Fruit fly (Drosophila melanogaster) whole organism, embryonic: ENCODE measurements around the gene Paics.
A peak's percentile ranks its signal among the peaks of the same experiment; 100 is the strongest.

Experiments
- BEAF-32 ChIP-seq: fragments of 200-800 bp; sonication (Bioruptor generic); optimal IDR thresholded peaks from 3 replicates; lab custom pipeline; 2017; ENCODE audit warnings: missing biosample characterization, missing genetic modification characterization, mild to moderate bottlenecking, moderate library complexity, missing genetic modification reagents
- CG10366 ChIP-seq: fragments of 200-800 bp; sonication (Bioruptor generic); IDR thresholded peaks from 2 replicates; pipeline ENCODE4 v1.3.6; 2022; ENCODE audit warnings: missing biosample characterization, missing genetic modification characterization
- CG10462 ChIP-seq: fragments of 200-800 bp; sonication (Bioruptor generic); optimal IDR thresholded peaks from 2 replicates; lab custom pipeline; 2016; ENCODE audit warnings: missing biosample characterization, missing genetic modification characterization
- CG11093 ChIP-seq: fragments of 200-800 bp; sonication (Bioruptor generic); IDR thresholded peaks from 3 replicates; pipeline ENCODE4 v1.3.6; 2022; ENCODE audit warnings: missing biosample characterization, missing genetic modification characterization
- CG13287 ChIP-seq: fragments of 200-800 bp; sonication (Bioruptor generic); IDR thresholded peaks from 2 replicates; pipeline ENCODE4 v1.3.6; 2022; ENCODE audit warnings: missing biosample characterization, missing genetic modification characterization; ENCODE audit not compliant: partially characterized antibody
- CG15269 ChIP-seq: fragments of 200-800 bp; sonication (Bioruptor generic); optimal IDR thresholded peaks from 2 replicates; lab custom pipeline; 2018; ENCODE audit warnings: missing biosample characterization, mild to moderate bottlenecking, missing genetic modification characterization, moderate library complexity
- CG15514 ChIP-seq: fragments of 200-800 bp; sonication (Bioruptor generic); optimal IDR thresholded peaks from 3 replicates; lab custom pipeline; 2017; ENCODE audit warnings: missing biosample characterization, missing genetic modification characterization, mild to moderate bottlenecking, moderate library complexity, missing genetic modification reagents
- CG16813 ChIP-seq: fragments of 200-800 bp; sonication (Bioruptor generic); IDR thresholded peaks from 3 replicates; pipeline ENCODE4 v1.3.6; 2022; ENCODE audit warnings: missing biosample characterization, missing genetic modification characterization; ENCODE audit not compliant: partially characterized antibody
- CG2129 ChIP-seq: fragments of 200-800 bp; sonication (Bioruptor generic); IDR thresholded peaks from 2 replicates; pipeline ENCODE4 v1.3.6; 2022; ENCODE audit warnings: missing biosample characterization, missing genetic modification characterization; ENCODE audit not compliant: partially characterized antibody
- CG31224 ChIP-seq: fragments of 200-800 bp; sonication (Bioruptor generic); IDR thresholded peaks from 2 replicates; pipeline ENCODE4 v1.3.6; 2022; ENCODE audit warnings: missing biosample characterization, missing genetic modification characterization
- CG34422 ChIP-seq: fragments of 200-800 bp; sonication (Bioruptor generic); IDR thresholded peaks from 3 replicates; pipeline ENCODE4 v1.3.6; 2022; ENCODE audit warnings: missing biosample characterization, missing genetic modification characterization
- CG6689 ChIP-seq: fragments of 200-800 bp; sonication (Bioruptor generic); IDR thresholded peaks from 2 replicates; pipeline ENCODE4 v1.3.6; 2022; ENCODE audit warnings: missing biosample characterization, missing genetic modification characterization
- CG6791 ChIP-seq: fragments of 200-800 bp; sonication (Bioruptor generic); IDR thresholded peaks from 3 replicates; pipeline ENCODE4 v1.3.6; 2022; ENCODE audit warnings: missing biosample characterization, missing genetic modification characterization; ENCODE audit not compliant: partially characterized antibody
- Doc3 ChIP-seq: fragments of 200-800 bp; sonication (Bioruptor generic); IDR thresholded peaks from 3 replicates; pipeline ENCODE4 v1.3.6; 2022; ENCODE audit warnings: missing biosample characterization, missing genetic modification characterization; ENCODE audit not compliant: partially characterized antibody
- Dp ChIP-seq: fragments of 200-800 bp; sonication (Bioruptor generic); optimal IDR thresholded peaks from 2 replicates; lab custom pipeline; 2018; ENCODE audit warnings: missing biosample characterization, mild to moderate bottlenecking, missing genetic modification characterization, moderate library complexity
- Dref ChIP-seq: fragments of 200-800 bp; sonication (Bioruptor generic); IDR thresholded peaks from 2 replicates; pipeline ENCODE4 v1.3.6; 2022; ENCODE audit warnings: missing biosample characterization, missing genetic modification characterization
- E2f2 ChIP-seq: fragments of 200-800 bp; sonication (Bioruptor generic); IDR thresholded peaks from 2 replicates; pipeline ENCODE4 v1.3.6; 2022; ENCODE audit warnings: missing biosample characterization, missing genetic modification characterization
- Eip74EF ChIP-seq, 2 experiments: fragments of 200-800 bp in 1 of 2; fragments of >200 bp in 1 of 2; sonication (Bioruptor generic) in 1 of 2; optimal IDR thresholded peaks; 2 replicates each; lab custom pipeline; 2017 to 2019; ENCODE audit warnings: missing biosample characterization in 2 of 2, missing genetic modification characterization in 2 of 2, mild to moderate bottlenecking in 1 of 2, moderate library complexity in 1 of 2
- HLH4C ChIP-seq: fragments of 200-800 bp; sonication (Bioruptor generic); IDR thresholded peaks from 3 replicates; pipeline ENCODE4 v1.3.6; 2022; ENCODE audit warnings: missing biosample characterization, missing genetic modification characterization; ENCODE audit not compliant: partially characterized antibody
- MBD-R2 ChIP-seq: fragments of 200-800 bp; sonication (Bioruptor generic); IDR thresholded peaks from 2 replicates; pipeline ENCODE4 v1.3.6; 2022; ENCODE audit warnings: missing biosample characterization, missing genetic modification characterization
- Med ChIP-seq: fragments of 200-800 bp; sonication (Bioruptor generic); peaks from one replicate; lab custom pipeline; 2016; ENCODE audit warnings: missing biosample characterization, missing genetic modification characterization, mild to moderate bottlenecking, inconsistent platforms, moderate library complexity
- Myb ChIP-seq: fragments of 200-800 bp; sonication (Bioruptor generic); optimal IDR thresholded peaks from 2 replicates; lab custom pipeline; 2016; ENCODE audit warnings: missing biosample characterization, missing genetic modification characterization
- Neu2 ChIP-seq: fragments of 200-800 bp; sonication (Bioruptor generic); optimal IDR thresholded peaks from 3 replicates; lab custom pipeline; 2016; ENCODE audit warnings: missing biosample characterization, missing genetic modification characterization, borderline replicate concordance
- Opbp ChIP-seq: fragments of 200-800 bp; sonication (Bioruptor generic); IDR thresholded peaks from 3 replicates; pipeline ENCODE4 v1.3.6; 2022; ENCODE audit warnings: missing biosample characterization, missing genetic modification characterization; ENCODE audit not compliant: partially characterized antibody
- Rfx ChIP-seq: fragments of 200-800 bp; sonication (Bioruptor generic); IDR thresholded peaks from 2 replicates; pipeline ENCODE4 v1.3.6; 2022; ENCODE audit warnings: missing biosample characterization, missing genetic modification characterization
- Scr ChIP-seq: fragments of 200-800 bp; sonication (Bioruptor generic); IDR thresholded peaks from 2 replicates; pipeline ENCODE4 v1.3.6; 2022; ENCODE audit warnings: missing biosample characterization, missing genetic modification characterization; ENCODE audit not compliant: partially characterized antibody
- Sry-δ ChIP-seq: fragments of 200-800 bp; sonication (Bioruptor generic); optimal IDR thresholded peaks from 2 replicates; lab custom pipeline; 2016; ENCODE audit warnings: missing biosample characterization, missing genetic modification characterization
- Vsx1 ChIP-seq: fragments of 200-800 bp; sonication (Bioruptor generic); optimal IDR thresholded peaks from 2 replicates; lab custom pipeline; 2017; ENCODE audit warnings: missing biosample characterization, mild to moderate bottlenecking, missing genetic modification characterization, missing genetic modification reagents
- amos ChIP-seq: fragments of 200-800 bp; sonication (Bioruptor generic); IDR thresholded peaks from 2 replicates; pipeline ENCODE4 v1.3.6; 2022; ENCODE audit warnings: missing biosample characterization, missing genetic modification characterization; ENCODE audit not compliant: partially characterized antibody
- aop ChIP-seq: fragments of 200-800 bp; sonication (Bioruptor generic); IDR thresholded peaks from 2 replicates; pipeline ENCODE4 v1.3.6; 2022; ENCODE audit warnings: missing biosample characterization, missing genetic modification characterization
- ap ChIP-seq: fragments of 200-800 bp; sonication (Bioruptor generic); IDR thresholded peaks from 2 replicates; pipeline ENCODE4 v1.3.6; 2022; ENCODE audit warnings: missing biosample characterization, missing genetic modification characterization
- bbx ChIP-seq: fragments of 200-800 bp; sonication (Bioruptor generic); IDR thresholded peaks from 2 replicates; pipeline ENCODE4 v1.3.6; 2022; ENCODE audit warnings: missing biosample characterization, missing genetic modification characterization; ENCODE audit not compliant: partially characterized antibody
- btn ChIP-seq: fragments of 200-800 bp; sonication (Bioruptor generic); optimal IDR thresholded peaks from 2 replicates; lab custom pipeline; 2016; ENCODE audit warnings: missing biosample characterization, missing genetic modification characterization
- chif ChIP-seq, 2 experiments: fragments of 200-800 bp; sonication (Bioruptor generic); optimal IDR thresholded peaks; 3 replicates each; lab custom pipeline; 2016; ENCODE audit warnings: missing biosample characterization in 2 of 2, missing genetic modification characterization in 2 of 2
- hbn ChIP-seq: fragments of 200-800 bp; sonication (Bioruptor generic); IDR thresholded peaks from 2 replicates; pipeline ENCODE4 v1.3.6; 2022; ENCODE audit warnings: missing biosample characterization, missing genetic modification characterization; ENCODE audit not compliant: partially characterized antibody
- nerfin-1 ChIP-seq: fragments of 200-800 bp; sonication (Bioruptor generic); optimal IDR thresholded peaks from 3 replicates; lab custom pipeline; 2019; ENCODE audit warnings: missing biosample characterization, mild to moderate bottlenecking, missing genetic modification characterization, moderate library complexity
- nerfin-2 ChIP-seq: fragments of 200-800 bp; sonication (Bioruptor generic); IDR thresholded peaks from 2 replicates; pipeline ENCODE4 v1.3.6; 2022; ENCODE audit warnings: missing biosample characterization, missing genetic modification characterization; ENCODE audit not compliant: partially characterized antibody
- nmo ChIP-seq: fragments of 200-800 bp; sonication (Bioruptor generic); optimal IDR thresholded peaks from 2 replicates; lab custom pipeline; 2018; ENCODE audit warnings: missing biosample characterization, mild to moderate bottlenecking, missing genetic modification characterization, moderate library complexity
- prd ChIP-seq, 3 experiments: fragments of >200 bp in 2 of 3; fragments of 200-800 bp in 1 of 3; sonication (Bioruptor generic) in 1 of 3; optimal IDR thresholded peaks in 2 of 3; IDR thresholded peaks in 1 of 3; 2 replicates in 2 of 3; 3 replicates in 1 of 3; pipeline versions ENCODE4 v1.3.6 to Lab custom; 2017 to 2022; ENCODE audit warnings: missing biosample characterization in 1 of 3, missing genetic modification characterization in 1 of 3
- row ChIP-seq: fragments of 200-800 bp; sonication (Bioruptor generic); IDR thresholded peaks from 3 replicates; pipeline ENCODE4 v1.3.6; 2022; ENCODE audit warnings: missing biosample characterization, missing genetic modification characterization
- run ChIP-seq: fragments of 200-800 bp; sonication (Bioruptor generic); optimal IDR thresholded peaks from 3 replicates; lab custom pipeline; 2018; ENCODE audit warnings: missing biosample characterization, mild to moderate bottlenecking, missing genetic modification characterization
- slou ChIP-seq: fragments of 200-800 bp; sonication (Bioruptor generic); optimal IDR thresholded peaks from 3 replicates; lab custom pipeline; 2016; ENCODE audit warnings: missing biosample characterization, missing genetic modification characterization
- stwl ChIP-seq: fragments of 200-800 bp; sonication (Bioruptor generic); optimal IDR thresholded peaks from 3 replicates; lab custom pipeline; 2018; ENCODE audit warnings: missing biosample characterization, mild to moderate bottlenecking, missing genetic modification characterization, moderate library complexity
- tll ChIP-seq, 2 experiments: fragments of 200-800 bp in 1 of 2; fragments of >200 bp in 1 of 2; sonication (Bioruptor generic) in 1 of 2; optimal IDR thresholded peaks; 2 replicates each; lab custom pipeline; 2017 to 2019; ENCODE audit warnings: missing biosample characterization in 2 of 2, missing genetic modification characterization in 2 of 2, mild to moderate bottlenecking in 1 of 2, moderate library complexity in 1 of 2
- tna ChIP-seq: fragments of 200-800 bp; sonication (Bioruptor generic); IDR thresholded peaks from 2 replicates; pipeline ENCODE4 v1.3.6; 2022; ENCODE audit warnings: missing biosample characterization, missing genetic modification characterization; ENCODE audit not compliant: partially characterized antibody
- unc-4 ChIP-seq: fragments of 200-800 bp; sonication (Bioruptor generic); IDR thresholded peaks from 2 replicates; pipeline ENCODE4 v1.3.6; 2022; ENCODE audit warnings: missing biosample characterization, missing genetic modification characterization; ENCODE audit not compliant: partially characterized antibody
- zen2 ChIP-seq: fragments of 200-800 bp; sonication (Bioruptor generic); IDR thresholded peaks from 3 replicates; pipeline ENCODE4 v1.3.6; 2022; ENCODE audit warnings: missing biosample characterization, missing genetic modification characterization; ENCODE audit not compliant: partially characterized antibody

The Paics gene

DNA sequence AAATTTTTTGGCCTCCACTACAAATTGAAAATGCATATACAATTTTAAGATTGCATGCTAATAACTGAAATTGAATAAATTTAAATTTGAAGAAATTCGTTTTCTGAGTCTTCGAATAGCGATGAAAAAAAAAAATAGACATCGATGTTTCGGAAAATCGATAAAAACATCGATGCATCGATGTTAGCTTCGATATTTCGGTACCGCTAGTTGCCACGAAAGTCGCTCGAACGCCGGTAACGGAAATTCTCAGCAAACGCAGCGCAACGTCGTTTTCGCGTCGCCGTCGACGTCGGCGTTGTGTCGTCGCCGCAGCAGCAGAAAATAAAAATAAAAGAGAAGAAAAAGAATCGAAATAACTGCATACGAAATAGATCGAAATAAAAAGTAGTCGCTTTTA lies 4.7 kb upstream of the Paics start, which contains the start of gene Agpat1 (continued):
- TF ChIP-seq nerfin-2 (GFP tag; lab: Robert Waterston, UW): peak; percentile 73
- TF ChIP-seq Dref (GFP tag; lab: Robert Waterston, UW): peak; percentile 78
- no peak for TF ChIP-seq tll (GFP tag; optimal IDR thresholded peaks at IDR 0.05; lab: Kevin White, UChicago)
- TF ChIP-seq hbn (GFP tag; lab: Robert Waterston, UW): peak; percentile 80
- no peak for TF ChIP-seq CG15269 (tag; lab: Kevin White, UChicago)
- peak; percentile 29 for TF ChIP-seq stwl (tag; lab: Kevin White, UChicago)
- no peak for TF ChIP-seq chif (GFP tag; optimal IDR thresholded peaks at IDR 0.05; lab: Kevin White, UChicago)
- TF ChIP-seq HLH4C: peak; percentile 86
- TF ChIP-seq Scr (GFP tag; lab: Robert Waterston, UW): peak; percentile 79
- TF ChIP-seq bbx (GFP tag; lab: Robert Waterston, UW): peak; percentile 86
- TF ChIP-seq Eip74EF (GFP tag; optimal IDR thresholded peaks at IDR 0.05; lab: Kevin White, UChicago): no peak
- TF ChIP-seq BEAF-32 (GFP tag; lab: Kevin White, UChicago): peak; percentile 71
- peak; percentile 12; the same call in 1 of the 3 replicates for TF ChIP-seq CG34422 (GFP tag; lab: Robert Waterston, UW)
- TF ChIP-seq prd (optimal IDR thresholded peaks at IDR 0.05; lab: Kevin White, UChicago): no peak
- no peak for TF ChIP-seq prd (GFP tag; IDR thresholded peaks at IDR 0.05; lab: Robert Waterston, UW)
- no peak for TF ChIP-seq nmo (GFP tag; lab: Kevin White, UChicago)
- TF ChIP-seq CG16813 (GFP tag; lab: Robert Waterston, UW): peak; percentile 76
- no peak for TF ChIP-seq CG6689 (GFP tag; lab: Robert Waterston, UW)
- TF ChIP-seq CG6791: peak; percentile 87
- peak; percentile 50 for TF ChIP-seq Sry-δ (GFP tag; lab: Kevin White, UChicago)
- TF ChIP-seq row (GFP tag; lab: Robert Waterston, UW): peak; percentile 24; the same call in 1 of the 3 replicates
- TF ChIP-seq CG13287 (GFP tag; lab: Robert Waterston, UW): peak; percentile 88
- no peak for TF ChIP-seq Neu2 (GFP tag; lab: Kevin White, UChicago)
- peak; percentile 68 for TF ChIP-seq CG2129
- no peak for TF ChIP-seq btn
- peak; percentile 84 for TF ChIP-seq amos
- TF ChIP-seq tna: peak; percentile 43
- no peak for TF ChIP-seq run (tag; lab: Kevin White, UChicago)
- peak; percentile 84 for TF ChIP-seq Opbp (GFP tag; lab: Robert Waterston, UW)
- no peak for TF ChIP-seq nerfin-1 (tag; lab: Kevin White, UChicago)
- TF ChIP-seq CG31224 (GFP tag; lab: Robert Waterston, UW): no peak
- peak; percentile 80 for TF ChIP-seq unc-4 (GFP tag; lab: Robert Waterston, UW)
- no peak for TF ChIP-seq aop (GFP tag; lab: Robert Waterston, UW)
- TF ChIP-seq CG10462 (GFP tag; lab: Kevin White, UChicago): peak; percentile 67
- TF ChIP-seq CG10366 (GFP tag; lab: Robert Waterston, UW): no peak
- TF ChIP-seq E2f2 (GFP tag; lab: Robert Waterston, UW): peak; percentile 34
- no peak for TF ChIP-seq Rfx (GFP tag; lab: Robert Waterston, UW)
- 0 out of 2 replicates have a peak, but pooled peaks have one; percentile 8 for TF ChIP-seq MBD-R2
- TF ChIP-seq CG11093 (GFP tag; lab: Robert Waterston, UW): no peak
- peak; percentile 55 for TF ChIP-seq Med (GFP tag; lab: Kevin White, UChicago)
- no peak for TF ChIP-seq CG15514 (GFP tag; lab: Kevin White, UChicago)
- peak; percentile 74 for TF ChIP-seq Myb
- no peak for TF ChIP-seq slou (GFP tag; lab: Kevin White, UChicago)
- peak; percentile 65 for TF ChIP-seq zen2
- TF ChIP-seq Vsx1 (GFP tag; lab: Kevin White, UChicago): no peak
- TF ChIP-seq Dp: peak; percentile 27
- peak; percentile 70; the same call in 2 of the 3 replicates for TF ChIP-seq Doc3 (GFP tag; lab: Robert Waterston, UW)
- TF ChIP-seq ap (GFP tag; lab: Robert Waterston, UW): no peak
